Worm (Caenorhabditis elegans): ENCODE measurements around the gene spe-6.

The spe-6 gene

ce11 chrIII:11505213-11505612 is at the start of gene spe-6, which contains the start of gene Y66D12A.21:
spe-6 (plus strand) TSS chrIII:11505488.
Y66D12A.21 (minus strand) TSS chrIII:11505302.
- TF ChIP-seq mes-2 (tag; optimal IDR thresholded peaks at IDR 0.05; ENCODE audit: poor library complexity, severe bottlenecking) (peak; percentile 63), lin-38 (GFP tag; IDR thresholded peaks at IDR 0.05) (peak; percentile 87), nhr-11 (tag; optimal IDR thresholded peaks at IDR 0.05) (no peak), lsy-2 (tag; optimal IDR thresholded peaks at IDR 0.05) (peak in 1 of 2 experiments; percentile 36), F44E2.7 (GFP tag; IDR thresholded peaks at IDR 0.05) (no peak), unc-130 (GFP tag; optimal IDR thresholded peaks at IDR 0.05) (peak; percentile 4)

- TF ChIP-seq mdt-29 (GFP tag; IDR thresholded peaks at IDR 0.05) (no peak), unc-62 (GFP tag; optimal IDR thresholded peaks at IDR 0.05 in 1 of 2) (peak in 1 of 2 experiments; percentile 69), unc-62 (tag; optimal IDR thresholded peaks at IDR 0.05) (no peak)
These were observed 48.7 kb upstream of the spe-6 start, which contains the start of gene plr-1 for ce11 chrIII:11456577-11456976. plr-1 (plus strand) TSS chrIII:11456877.

- no peak for TF ChIP-seq ceh-28 (tag; optimal IDR thresholded peaks at IDR 0.05)
- TF ChIP-seq lin-15B (tag; optimal IDR thresholded peaks at IDR 0.05) = no peak
- no peak for TF ChIP-seq ZK546.5 (tag; optimal IDR thresholded peaks at IDR 0.05)
- no peak for TF ChIP-seq F37D6.2 (tag; optimal IDR thresholded peaks at IDR 0.05)
- no peak for TF ChIP-seq nhr-10 (tag; optimal IDR thresholded peaks at IDR 0.05)
- no peak for TF ChIP-seq php-3 (GFP tag; IDR thresholded peaks at IDR 0.05)
- no peak for TF ChIP-seq R02D3.7 (tag; optimal IDR thresholded peaks at IDR 0.05)
- TF ChIP-seq lsy-2 (tag; optimal IDR thresholded peaks at IDR 0.05) = no peak
- no peak for TF ChIP-seq ceh-62 (tag; optimal IDR thresholded peaks at IDR 0.05)
- no peak for TF ChIP-seq mxl-3 (GFP tag; optimal IDR thresholded peaks at IDR 0.05)
- no peak for TF ChIP-seq sdz-12 (GFP tag; optimal IDR thresholded peaks at IDR 0.05)
- TF ChIP-seq pqm-1 (tag; optimal IDR thresholded peaks at IDR 0.05) = no peak
- TF ChIP-seq snpc-1.2 (GFP tag; IDR thresholded peaks at IDR 0.05) = no peak
- TF ChIP-seq T20F7.1 (GFP tag; optimal IDR thresholded peaks at IDR 0.05) = no peak
- TF ChIP-seq zip-2 (tag; optimal IDR thresholded peaks at IDR 0.05) = no peak
- no peak for TF ChIP-seq mdt-29 (GFP tag; IDR thresholded peaks at IDR 0.05)
- TF ChIP-seq lin-1 (GFP tag; IDR thresholded peaks at IDR 0.05) = no peak
- no peak for TF ChIP-seq gei-8 (GFP tag; optimal IDR thresholded peaks at IDR 0.05)
- TF ChIP-seq ztf-11 (tag; optimal IDR thresholded peaks at IDR 0.05) = no peak
- no peak for TF ChIP-seq D1046.2 (GFP tag; IDR thresholded peaks at IDR 0.05)
These were observed 47.4 kb upstream of the spe-6 start for ce11 chrIII:11457911-11458310.

- TF ChIP-seq hmg-1.1 (GFP tag; IDR thresholded peaks at IDR 0.05) (0 out of 2 replicates have a peak, but pooled peaks have one; percentile 7), arid-1 (GFP tag; conservative IDR thresholded peaks at IDR 0.05) (no peak)
These were observed 46.2 kb upstream of the spe-6 start for ce11 chrIII:11459041-11459440.

ce11 chrIII:11459802-11460201 is 45.5 kb upstream of the spe-6 start:
- TF ChIP-seq mep-1 (tag; optimal IDR thresholded peaks at IDR 0.05) (no peak), sdz-12 (GFP tag; optimal IDR thresholded peaks at IDR 0.05) (no peak), madf-5 (GFP tag; IDR thresholded peaks at IDR 0.05) (no peak), lin-13 (GFP tag; optimal IDR thresholded peaks at IDR 0.05) (no peak), aly-2 (tag; optimal IDR thresholded peaks at IDR 0.05) (no peak), dve-1 (tag; optimal IDR thresholded peaks at IDR 0.05; ENCODE audit: insufficient read depth) (no peak), nhr-28 (tag; optimal IDR thresholded peaks at IDR 0.05) (no peak), ZK337.2 (GFP tag; IDR thresholded peaks at IDR 0.05) (no peak), lsy-2 (tag; optimal IDR thresholded peaks at IDR 0.05) (no peak), egl-27 (tag; optimal IDR thresholded peaks at IDR 0.05) (no peak), zfp-2 (tag; optimal IDR thresholded peaks at IDR 0.05) (no peak), jun-1 (tag; optimal IDR thresholded peaks at IDR 0.05) (no peak), daf-12 (tag; optimal IDR thresholded peaks at IDR 0.05) (no peak), ceh-32 (tag; optimal IDR thresholded peaks at IDR 0.05; ENCODE audit: poor library complexity) (no peak), ceh-82 (tag; optimal IDR thresholded peaks at IDR 0.05) (no peak), R02D3.7 (tag; optimal IDR thresholded peaks at IDR 0.05) (no peak), mdl-1 (tag; optimal IDR thresholded peaks at IDR 0.05) (no peak)
